Worm (Caenorhabditis elegans) whole organism, mixed stage, embryonic: ENCODE data around the gene mrps-35.

Source experiments
- lin-13 ChIP-seq: fragments of 150-350 bp; optimal IDR thresholded peaks from 2 replicates; lab custom pipeline; 2014; ENCODE audit warnings: missing biosample characterization, missing genetic modification characterization
- mab-5 ChIP-seq: fragments of 150-350 bp; optimal IDR thresholded peaks from 2 replicates; lab custom pipeline; 2014; ENCODE audit warnings: missing biosample characterization, missing genetic modification characterization
- nhr-237 ChIP-seq: fragments of 150-350 bp; optimal IDR thresholded peaks from 2 replicates; lab custom pipeline; 2014; ENCODE audit warnings: missing biosample characterization, missing genetic modification characterization
- nhr-28 ChIP-seq: fragments of 150-350 bp; optimal IDR thresholded peaks from 2 replicates; lab custom pipeline; 2014; ENCODE audit warnings: missing biosample characterization, missing genetic modification characterization
- sptf-1 ChIP-seq: sonication (generic microtip); optimal IDR thresholded peaks from 2 replicates; lab custom pipeline; 2017; ENCODE audit warnings: mild to moderate bottlenecking, missing genetic modification characterization, moderate library complexity, missing compliant biosample characterization
- unc-39 ChIP-seq: fragments of 150-350 bp; optimal IDR thresholded peaks from 2 replicates; lab custom pipeline; 2014; ENCODE audit warnings: missing biosample characterization, missing genetic modification characterization

- no peak for TF ChIP-seq nhr-28 (tag; lab: Kevin White, UChicago)
- TF ChIP-seq nhr-237 = no peak
- no peak for TF ChIP-seq unc-39 (tag; lab: Kevin White, UChicago)
- no peak for TF ChIP-seq sptf-1 (tag; lab: Kevin White, UChicago)
- TF ChIP-seq mab-5 (tag; lab: Kevin White, UChicago) = no peak
- no peak for TF ChIP-seq lin-13
These were observed 46.6 kb upstream of the mrps-35 start for ce11 chrV:18934539-18934938.
